Worm (Caenorhabditis elegans) whole organism, L4/young adult: ENCODE measurements around the gene C52B9.19.

Source experiments
- W03F9.2 ChIP-seq: fragments of 150-350 bp; optimal IDR thresholded peaks from 2 replicates; lab custom pipeline; 2014; ENCODE audit warnings: missing biosample characterization, missing genetic modification characterization
- him-1 ChIP-seq: sonication (generic microtip); optimal IDR thresholded peaks from 2 replicates; lab custom pipeline; 2016; ENCODE audit warnings: missing genotype, missing genetic modification reagents, missing genetic modification characterization, missing compliant biosample characterization

DNA sequence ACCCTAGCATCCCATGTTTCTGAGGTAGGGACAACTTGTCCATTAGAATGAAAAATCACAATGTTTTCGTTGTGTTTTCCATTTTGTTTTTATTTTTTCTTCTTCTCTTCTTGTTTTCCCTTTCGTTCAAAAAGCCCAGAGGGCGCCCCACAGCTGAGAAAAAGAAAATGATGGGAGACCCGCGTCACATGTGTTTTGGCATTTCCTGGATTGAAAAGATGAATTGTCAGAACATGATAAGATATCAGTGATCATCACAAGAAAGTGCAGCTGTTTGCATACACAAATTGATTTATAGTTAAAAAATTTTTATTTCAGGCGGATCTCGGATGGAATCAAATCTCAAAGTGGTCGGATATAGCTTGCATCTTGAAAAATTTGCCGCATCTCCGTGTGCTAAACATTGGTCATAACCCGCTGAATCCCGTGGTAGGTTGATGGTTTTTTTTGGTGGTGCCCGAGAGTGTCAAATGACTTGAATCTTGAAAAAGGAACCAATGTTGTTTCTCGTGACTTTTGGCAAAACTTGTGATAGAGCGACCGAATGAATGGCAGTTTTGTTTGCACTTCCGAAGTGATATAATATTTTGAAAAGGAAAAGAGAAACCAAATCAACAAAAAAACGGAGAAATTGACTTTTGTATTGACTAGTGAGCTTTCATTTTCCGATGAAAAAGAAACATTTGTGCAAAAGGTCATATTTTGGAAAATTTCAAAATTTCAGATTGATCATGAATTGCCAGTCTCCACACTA is 16.0 kb upstream of the C52B9.19 start:
- TF ChIP-seq him-1 (no peak), W03F9.2 (tag; lab: Kevin White, UChicago) (no peak)
